Worm (Caenorhabditis elegans): ENCODE measurements around the gene ceh-22.

ceh-22 gene

ce11 chrV:10699122-10699521 is 27.4 kb downstream of the ceh-22 start:
- TF ChIP-seq him-1 (tag; optimal IDR thresholded peaks at IDR 0.05) (no peak), W03F9.2 (tag; optimal IDR thresholded peaks at IDR 0.05) (no peak), dao-5 (tag; optimal IDR thresholded peaks at IDR 0.05) (no peak)

- TF ChIP-seq dao-5 (tag; optimal IDR thresholded peaks at IDR 0.05) (no peak), him-1 (tag; optimal IDR thresholded peaks at IDR 0.05) (no peak), W03F9.2 (tag; optimal IDR thresholded peaks at IDR 0.05) (no peak)
These were observed 30.5 kb downstream of the ceh-22 start, which contains the start of gene pph-1 for ce11 chrV:10702249-10702648. pph-1 (plus strand) TSS chrV:10702549.

- no peak for TF ChIP-seq dao-5 (tag; optimal IDR thresholded peaks at IDR 0.05)
- TF ChIP-seq W03F9.2 (tag; optimal IDR thresholded peaks at IDR 0.05): no peak
- no peak for TF ChIP-seq him-1 (tag; optimal IDR thresholded peaks at IDR 0.05)
These were observed 31.2 kb downstream of the ceh-22 start for ce11 chrV:10702910-10703309.

ce11 chrV:10708346-10708745 is 36.6 kb downstream of the ceh-22 start:
- no peak for TF ChIP-seq dao-5 (tag; optimal IDR thresholded peaks at IDR 0.05)
- no peak for TF ChIP-seq W03F9.2 (tag; optimal IDR thresholded peaks at IDR 0.05)
- no peak for TF ChIP-seq him-1 (tag; optimal IDR thresholded peaks at IDR 0.05)

- TF ChIP-seq W03F9.2 (tag; optimal IDR thresholded peaks at IDR 0.05) (no peak), him-1 (tag; optimal IDR thresholded peaks at IDR 0.05) (no peak), dao-5 (tag; optimal IDR thresholded peaks at IDR 0.05) (no peak)
These were observed 37.7 kb downstream of the ceh-22 start for ce11 chrV:10709385-10709784.

ce11 chrV:10711004-10711403 is 39.3 kb downstream of the ceh-22 start:
- TF ChIP-seq him-1 (tag; optimal IDR thresholded peaks at IDR 0.05): no peak
- TF ChIP-seq dao-5 (tag; optimal IDR thresholded peaks at IDR 0.05): no peak
- no peak for TF ChIP-seq W03F9.2 (tag; optimal IDR thresholded peaks at IDR 0.05)

ce11 chrV:10711829-10712607 is 40.3 kb downstream of the ceh-22 start:
- no peak for TF ChIP-seq W03F9.2 (tag; optimal IDR thresholded peaks at IDR 0.05)
- TF ChIP-seq him-1 (tag; optimal IDR thresholded peaks at IDR 0.05): no peak
- TF ChIP-seq dao-5 (tag; optimal IDR thresholded peaks at IDR 0.05): no peak

ce11 chrV:10712608-10712900 is 40.8 kb downstream of the ceh-22 start:
- no peak for TF ChIP-seq dao-5 (tag; optimal IDR thresholded peaks at IDR 0.05)
- no peak for TF ChIP-seq W03F9.2 (tag; optimal IDR thresholded peaks at IDR 0.05)
- no peak for TF ChIP-seq him-1 (tag; optimal IDR thresholded peaks at IDR 0.05)

- TF ChIP-seq dao-5 (tag; optimal IDR thresholded peaks at IDR 0.05): no peak
- TF ChIP-seq W03F9.2 (tag; optimal IDR thresholded peaks at IDR 0.05): no peak
- TF ChIP-seq him-1 (tag; optimal IDR thresholded peaks at IDR 0.05): no peak
These were observed 42.1 kb downstream of the ceh-22 start for ce11 chrV:10713704-10714239.

ce11 chrV:10714630-10715029 is 42.9 kb downstream of the ceh-22 start:
- TF ChIP-seq dao-5 (tag; optimal IDR thresholded peaks at IDR 0.05): no peak
- no peak for TF ChIP-seq W03F9.2 (tag; optimal IDR thresholded peaks at IDR 0.05)
- no peak for TF ChIP-seq him-1 (tag; optimal IDR thresholded peaks at IDR 0.05)

ce11 chrV:10715158-10716152 is 43.7 kb downstream of the ceh-22 start:
- TF ChIP-seq W03F9.2 (tag; optimal IDR thresholded peaks at IDR 0.05) (peak; percentile 40), dao-5 (tag; optimal IDR thresholded peaks at IDR 0.05) (no peak), him-1 (tag; optimal IDR thresholded peaks at IDR 0.05) (peak; percentile 91)

ce11 chrV:10716865-10717713 is 45.4 kb downstream of the ceh-22 start:
- TF ChIP-seq him-1 (tag; optimal IDR thresholded peaks at IDR 0.05): no peak
- TF ChIP-seq dao-5 (tag; optimal IDR thresholded peaks at IDR 0.05): no peak
- no peak for TF ChIP-seq W03F9.2 (tag; optimal IDR thresholded peaks at IDR 0.05)

- no peak for TF ChIP-seq W03F9.2 (tag; optimal IDR thresholded peaks at IDR 0.05)
- TF ChIP-seq him-1 (tag; optimal IDR thresholded peaks at IDR 0.05): no peak
- TF ChIP-seq dao-5 (tag; optimal IDR thresholded peaks at IDR 0.05): no peak
These were observed 46.3 kb downstream of the ceh-22 start for ce11 chrV:10718037-10718436.

Measured in whole organism, L4/young adult.